Fruit fly (Drosophila melanogaster) Kc167 (cell line): ENCODE results near the gene CG13460.

Source experiments
- Myc ChIP-seq: fragments of >200 bp; optimal IDR thresholded peaks from 2 replicates; lab custom pipeline; 2017; ENCODE audit warnings: missing external identifiers
- Sin3A ChIP-seq: fragments of >200 bp; optimal IDR thresholded peaks from 2 replicates; lab custom pipeline; 2018; ENCODE audit warnings: missing external identifiers
- h ChIP-seq: fragments of >200 bp; optimal IDR thresholded peaks from 3 replicates; lab custom pipeline; 2018; ENCODE audit warnings: missing external identifiers
- insv ChIP-seq: fragments of >200 bp; optimal IDR thresholded peaks from 3 replicates; lab custom pipeline; 2018; ENCODE audit warnings: missing external identifiers
- psq ChIP-seq: fragments of >200 bp; optimal IDR thresholded peaks from 2 replicates; lab custom pipeline; 2017; ENCODE audit warnings: missing external identifiers
- ttk ChIP-seq: sonication (Bioruptor generic); optimal IDR thresholded peaks from 2 replicates; lab custom pipeline; 2017; ENCODE audit warnings: missing external identifiers

Gene CG13460

dm6 chr3L:15079278-15079677 is 17.8 kb upstream of the CG13460 start:
- no peak for TF ChIP-seq psq (lab: Kevin White, UChicago)
- TF ChIP-seq Myc (lab: Kevin White, UChicago) = no peak
- TF ChIP-seq Sin3A = no peak
- TF ChIP-seq h = no peak
- TF ChIP-seq insv (lab: Kevin White, UChicago) = no peak
- no peak for TF ChIP-seq ttk (lab: Kevin White, UChicago)

- TF ChIP-seq h = no peak
- no peak for TF ChIP-seq Myc (lab: Kevin White, UChicago)
- no peak for TF ChIP-seq psq (lab: Kevin White, UChicago)
- TF ChIP-seq ttk (lab: Kevin White, UChicago) = no peak
- TF ChIP-seq insv (lab: Kevin White, UChicago) = no peak
- no peak for TF ChIP-seq Sin3A
Measured at dm6 chr3L:15078347-15078746, 16.8 kb upstream of the CG13460 start, which contains the start of gene Or71a. Gene Or71a (minus strand): TSS chr3L:15078447.

dm6 chr3L:15076380-15076779 is 14.9 kb upstream of the CG13460 start:
- TF ChIP-seq ttk (lab: Kevin White, UChicago) = no peak
- TF ChIP-seq Myc (lab: Kevin White, UChicago) = no peak
- TF ChIP-seq psq (lab: Kevin White, UChicago) = no peak
- TF ChIP-seq insv (lab: Kevin White, UChicago) = no peak

dm6 chr3L:15073680-15074079 is 12.2 kb upstream of the CG13460 start:
- TF ChIP-seq Sin3A (no peak), Myc (lab: Kevin White, UChicago) (no peak), insv (lab: Kevin White, UChicago) (no peak), h (no peak), psq (lab: Kevin White, UChicago) (no peak), ttk (lab: Kevin White, UChicago) (no peak)

dm6 chr3L:15072149-15072548 is 10.6 kb upstream of the CG13460 start:
- TF ChIP-seq ttk (lab: Kevin White, UChicago) (no peak), insv (lab: Kevin White, UChicago) (no peak), Myc (lab: Kevin White, UChicago) (no peak), h (no peak), Sin3A (no peak), psq (lab: Kevin White, UChicago) (no peak)

- TF ChIP-seq Myc (lab: Kevin White, UChicago) (no peak), h (no peak), psq (lab: Kevin White, UChicago) (no peak), ttk (lab: Kevin White, UChicago) (no peak), Sin3A (no peak), insv (lab: Kevin White, UChicago) (no peak)
Measured at dm6 chr3L:15064877-15065276, 3.4 kb upstream of the CG13460 start, which contains the start of gene Sytbeta. Gene Sytbeta (minus strand): TSS chr3L:15064977.

dm6 chr3L:15054477-15054876 is 7.0 kb downstream of the CG13460 start, which contains the start of gene EAChm:
Gene EAChm (plus strand): TSS chr3L:15054777.
- TF ChIP-seq insv (lab: Kevin White, UChicago) = no peak
- TF ChIP-seq psq (lab: Kevin White, UChicago) = no peak
- no peak for TF ChIP-seq ttk (lab: Kevin White, UChicago)
- no peak for TF ChIP-seq h
- TF ChIP-seq Myc (lab: Kevin White, UChicago) = no peak
- no peak for TF ChIP-seq Sin3A

dm6 chr3L:15054035-15054434 is 7.5 kb downstream of the CG13460 start, which contains the start of gene CG18649:
Gene CG18649 (minus strand): TSS chr3L:15054135.
- TF ChIP-seq psq (lab: Kevin White, UChicago) (no peak), ttk (lab: Kevin White, UChicago) (no peak), h (no peak), Sin3A (no peak), insv (lab: Kevin White, UChicago) (no peak), Myc (lab: Kevin White, UChicago) (no peak)

- no peak for TF ChIP-seq h
- TF ChIP-seq psq (lab: Kevin White, UChicago) = no peak
- no peak for TF ChIP-seq ttk (lab: Kevin White, UChicago)
- no peak for TF ChIP-seq Sin3A
- no peak for TF ChIP-seq insv (lab: Kevin White, UChicago)
- TF ChIP-seq Myc (lab: Kevin White, UChicago) = no peak
Measured at dm6 chr3L:15053251-15053650, 8.3 kb downstream of the CG13460 start, which contains the start of gene CG43680. Gene CG43680 (minus strand): TSS chr3L:15053351.

- TF ChIP-seq Myc (lab: Kevin White, UChicago) (no peak), ttk (lab: Kevin White, UChicago) (no peak), Sin3A (no peak), psq (lab: Kevin White, UChicago) (no peak), insv (lab: Kevin White, UChicago) (no peak)
Measured at dm6 chr3L:15052390-15052789, 9.1 kb downstream of the CG13460 start, which contains the start of gene CG13461. Gene CG13461 (minus strand): TSS chr3L:15052490.

dm6 chr3L:15051325-15051724 is 10.2 kb downstream of the CG13460 start, which contains the start of gene CG43679:
Gene CG43679 (minus strand): TSS chr3L:15051425.
- no peak for TF ChIP-seq insv (lab: Kevin White, UChicago)
- TF ChIP-seq Sin3A = no peak
- TF ChIP-seq Myc (lab: Kevin White, UChicago) = no peak
- TF ChIP-seq ttk (lab: Kevin White, UChicago) = no peak
- TF ChIP-seq psq (lab: Kevin White, UChicago) = no peak
- no peak for TF ChIP-seq h

- TF ChIP-seq h (no peak), ttk (lab: Kevin White, UChicago) (no peak), psq (lab: Kevin White, UChicago) (no peak), Myc (lab: Kevin White, UChicago) (no peak), insv (lab: Kevin White, UChicago) (no peak), Sin3A (no peak)
Measured at dm6 chr3L:15050706-15051105, 10.8 kb downstream of the CG13460 start, which contains the start of gene CG12310. Gene CG12310 (minus strand): TSS chr3L:15050806.
